Worm (Caenorhabditis elegans) whole organism, L3 larva: ENCODE measurements around the gene pig-1.

Experiments used
- ama-1 ChIP-seq: fragments of 150-350 bp; optimal IDR thresholded peaks from 2 replicates; lab custom pipeline; 2018
- egl-27 ChIP-seq: sonication (generic microtip); optimal IDR thresholded peaks from 4 replicates; lab custom pipeline; 2017; ENCODE audit warnings: missing biosample characterization, missing genetic modification reagents, missing genetic modification characterization
- fkh-10 ChIP-seq: sonication (generic microtip); optimal IDR thresholded peaks from 2 replicates; lab custom pipeline; 2017; ENCODE audit warnings: missing biosample characterization, missing genetic modification reagents, missing genetic modification characterization
- nhr-11 ChIP-seq: fragments of 150-350 bp; optimal IDR thresholded peaks from 2 replicates; lab custom pipeline; 2014; ENCODE audit warnings: missing biosample characterization, missing genetic modification characterization
- skn-1 ChIP-seq: fragments of 150-350 bp; optimal IDR thresholded peaks from 2 replicates; lab custom pipeline; 2014; ENCODE audit warnings: missing biosample characterization, missing genetic modification characterization
- snpc-4 ChIP-seq: fragments of 150-350 bp; optimal IDR thresholded peaks from 2 replicates; lab custom pipeline; 2014; ENCODE audit warnings: missing biosample characterization, missing genetic modification characterization

DNA sequence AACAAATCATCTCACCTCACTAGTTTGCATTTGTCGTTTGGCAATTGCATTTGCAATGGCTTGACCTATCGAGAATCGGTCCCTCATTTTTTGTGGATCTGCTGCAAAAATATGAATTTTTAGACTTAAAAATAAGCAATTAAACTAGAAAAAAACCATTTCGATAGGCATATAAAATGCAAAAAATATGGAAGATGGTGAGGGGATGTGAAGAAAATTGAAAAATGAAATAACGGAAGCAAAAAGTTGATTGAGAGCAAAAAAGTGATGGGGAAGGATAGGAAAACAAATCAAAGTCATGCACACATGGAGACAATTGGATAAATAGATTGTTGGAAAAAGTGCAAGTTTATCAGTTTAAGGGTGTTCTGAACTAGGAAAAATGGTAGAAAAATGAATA lies 38.2 kb downstream of the pig-1 start, which contains the start of gene npr-37:
- no peak for TF ChIP-seq egl-27
- TF ChIP-seq ama-1, result no peak
- TF ChIP-seq skn-1 (tag; lab: Kevin White, UChicago), result no peak
- TF ChIP-seq fkh-10 (GFP tag; lab: Kevin White, UChicago), result no peak
- TF ChIP-seq nhr-11, result no peak
- no peak for TF ChIP-seq snpc-4 (tag; lab: Kevin White, UChicago)
